Fruit fly (Drosophila melanogaster): ENCODE data around the gene CG31751.
A peak's percentile ranks its signal among the peaks of the same experiment; 100 is the strongest.

CG31751 gene

DNA sequence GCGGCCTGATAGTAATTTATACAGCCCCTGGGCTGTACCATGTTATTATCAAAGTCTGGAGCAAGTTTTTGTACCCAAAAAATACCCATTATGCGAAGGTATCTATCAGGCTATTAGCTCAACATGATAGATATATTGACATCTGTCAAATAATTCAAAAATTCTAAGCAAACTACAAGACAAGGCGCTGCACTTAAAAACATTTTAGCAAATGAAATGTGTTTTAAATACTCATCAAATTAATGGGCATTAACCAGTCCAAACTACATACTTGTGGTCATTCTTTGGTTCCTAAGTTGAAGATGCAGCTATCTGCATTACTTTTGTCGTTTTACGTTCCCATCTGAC is 23.7 kb upstream of the CG31751 start (continued):
- TF ChIP-seq jing (GFP tag; optimal IDR thresholded peaks at IDR 0.05) (peak; percentile 72), her (GFP tag; optimal IDR thresholded peaks at IDR 0.05) (peak; percentile 39), Nf-YC (tag; optimal IDR thresholded peaks at IDR 0.05) (no peak), CG34224 (GFP tag; IDR thresholded peaks at IDR 0.05; ENCODE audit: partially characterized antibody) (no peak), klu (GFP tag; IDR thresholded peaks at IDR 0.05) (no peak), mirr (GFP tag; optimal IDR thresholded peaks at IDR 0.05) (no peak), Vsx1 (GFP tag; optimal IDR thresholded peaks at IDR 0.05) (no peak), CG10462 (GFP tag; optimal IDR thresholded peaks at IDR 0.05) (peak; percentile 33), CG12659 (GFP tag; optimal IDR thresholded peaks at IDR 0.05) (peak; percentile 36), CG14667 (GFP tag; IDR thresholded peaks at IDR 0.05) (peak; percentile 65), CG11723 (GFP tag; optimal IDR thresholded peaks at IDR 0.05) (peak; percentile 30), CG4282 (GFP tag; optimal IDR thresholded peaks at IDR 0.05) (no peak), Ets65A (GFP tag) (peak; percentile 97), p53 (GFP tag; optimal IDR thresholded peaks at IDR 0.05) (no peak), Six4 (GFP tag; optimal IDR thresholded peaks at IDR 0.05) (peak; percentile 67), CG14014 (GFP tag; IDR thresholded peaks at IDR 0.05) (0 out of 2 replicates have a peak, but pooled peaks have one; percentile 15), CG4328 (GFP tag; optimal IDR thresholded peaks at IDR 0.05) (no peak), unpg (GFP tag; optimal IDR thresholded peaks at IDR 0.05) (peak; percentile 48), H15 (GFP tag; IDR thresholded peaks at IDR 0.05) (peak; percentile 75), CG15696 (tag; optimal IDR thresholded peaks at IDR 0.05) (peak; percentile 59), HHEX (GFP tag; optimal IDR thresholded peaks at IDR 0.05) (peak; percentile 45), CG33213 (GFP tag; optimal IDR thresholded peaks at IDR 0.05) (peak; percentile 77), Tbp (GFP tag; optimal IDR thresholded peaks at IDR 0.05) (no peak), pfk (GFP tag; optimal IDR thresholded peaks at IDR 0.05) (no peak), CG32772 (GFP tag; IDR thresholded peaks at IDR 0.05) (peak; percentile 84), CG6654 (GFP tag; optimal IDR thresholded peaks at IDR 0.05) (peak; percentile 61), CG13624 (GFP tag; optimal IDR thresholded peaks at IDR 0.05) (peak; percentile 70), CG15601 (tag; optimal IDR thresholded peaks at IDR 0.05) (peak; percentile 84), CG10979 (tag; optimal IDR thresholded peaks at IDR 0.05) (peak; percentile 87), HLHmδ (GFP tag; optimal IDR thresholded peaks at IDR 0.05) (no peak), ken (GFP tag; IDR thresholded peaks at IDR 0.05) (peak; percentile 64; the same call in 2 of the 3 replicates), CG1832 (GFP tag; optimal IDR thresholded peaks at IDR 0.05) (no peak), CG9817 (tag; optimal IDR thresholded peaks at IDR 0.05) (no peak), sqz (GFP tag; optimal IDR thresholded peaks at IDR 0.05) (peak; percentile 52), fd3F (GFP tag; optimal IDR thresholded peaks at IDR 0.05) (no peak), CG15479 (GFP tag; optimal IDR thresholded peaks at IDR 0.05) (peak; percentile 4), CG3281 (GFP tag; optimal IDR thresholded peaks at IDR 0.05) (peak; percentile 43), Hr51 (GFP tag; optimal IDR thresholded peaks at IDR 0.05) (peak in 1 of 2 experiments; percentile 57), CG6689 (GFP tag; IDR thresholded peaks at IDR 0.05) (peak; percentile 84), ems (GFP tag; optimal IDR thresholded peaks at IDR 0.05) (peak; percentile 47), CG31224 (GFP tag; IDR thresholded peaks at IDR 0.05) (peak; percentile 61), eyg (GFP tag; optimal IDR thresholded peaks at IDR 0.05) (peak; percentile 28), org-1 (GFP tag; optimal IDR thresholded peaks at IDR 0.05) (peak; percentile 15), CG8478 (optimal IDR thresholded peaks at IDR 0.05) (no peak), usp (GFP tag; optimal IDR thresholded peaks at IDR 0.05) (no peak), Hr78 (GFP tag; optimal IDR thresholded peaks at IDR 0.05) (peak in 1 of 2 experiments; percentile 53), Lim3 (GFP tag; IDR thresholded peaks at IDR 0.05) (no peak), Hr39 (optimal IDR thresholded peaks at IDR 0.05) (no peak), CG11398 (GFP tag; optimal IDR thresholded peaks at IDR 0.05) (no peak), gce (GFP tag; IDR thresholded peaks at IDR 0.05) (peak; percentile 76; the same call in 2 of the 3 replicates), CG15269 (tag; optimal IDR thresholded peaks at IDR 0.05) (peak; percentile 62), Med (GFP tag) (peak; percentile 95)

All from whole organism, embryonic.